Fruit fly (Drosophila melanogaster) whole organism, embryonic: ENCODE data around the gene Cep97.
A peak's percentile ranks its signal among the peaks of the same experiment; 100 is the strongest.

Source experiments
- Ada2b ChIP-seq: fragments of 200-800 bp; sonication (Bioruptor generic); IDR thresholded peaks from 2 replicates; pipeline ENCODE4 v1.3.6; 2022; ENCODE audit warnings: missing biosample characterization, missing genetic modification characterization
- Adf1 ChIP-seq: fragments of 200-800 bp; sonication (Bioruptor generic); IDR thresholded peaks from 2 replicates; pipeline ENCODE4 v1.3.6; 2022; ENCODE audit warnings: missing biosample characterization, missing genetic modification characterization
- BEAF-32 ChIP-seq: fragments of 200-800 bp; sonication (Bioruptor generic); optimal IDR thresholded peaks from 3 replicates; lab custom pipeline; 2017; ENCODE audit warnings: missing biosample characterization, missing genetic modification characterization, mild to moderate bottlenecking, moderate library complexity, missing genetic modification reagents
- Bgb ChIP-seq: fragments of 200-800 bp; sonication (Bioruptor generic); IDR thresholded peaks from 2 replicates; pipeline ENCODE4 v1.3.6; 2022; ENCODE audit warnings: missing biosample characterization, missing genetic modification characterization; ENCODE audit not compliant: partially characterized antibody
- Blimp-1 ChIP-seq: fragments of 200-800 bp; sonication (Bioruptor generic); optimal IDR thresholded peaks from 3 replicates; lab custom pipeline; 2018; ENCODE audit warnings: missing biosample characterization, missing genetic modification characterization, mild to moderate bottlenecking, moderate library complexity, missing genetic modification reagents
- CG10209 ChIP-seq: fragments of 200-800 bp; sonication (Bioruptor generic); optimal IDR thresholded peaks from 3 replicates; lab custom pipeline; 2017; ENCODE audit warnings: missing biosample characterization, mild to moderate bottlenecking, missing genetic modification characterization, missing genetic modification reagents
- CG10543 ChIP-seq: fragments of 200-800 bp; sonication (Bioruptor generic); optimal IDR thresholded peaks from 3 replicates; lab custom pipeline; 2017; ENCODE audit warnings: missing biosample characterization, mild to moderate bottlenecking, missing genetic modification characterization, moderate library complexity
- CG10565 ChIP-seq: fragments of 200-800 bp; sonication (Bioruptor generic); optimal IDR thresholded peaks from 3 replicates; lab custom pipeline; 2016; ENCODE audit warnings: missing biosample characterization, mild to moderate bottlenecking, missing genetic modification characterization
- CG10959 ChIP-seq: fragments of 200-800 bp; sonication (Bioruptor generic); IDR thresholded peaks from 2 replicates; pipeline ENCODE4 v1.3.6; 2022; ENCODE audit warnings: missing biosample characterization, missing genetic modification characterization
- CG11093 ChIP-seq: fragments of 200-800 bp; sonication (Bioruptor generic); IDR thresholded peaks from 3 replicates; pipeline ENCODE4 v1.3.6; 2022; ENCODE audit warnings: missing biosample characterization, missing genetic modification characterization
- CG12299 ChIP-seq: fragments of 200-800 bp; sonication (Bioruptor generic); optimal IDR thresholded peaks from 2 replicates; lab custom pipeline; 2018; ENCODE audit warnings: missing biosample characterization, mild to moderate bottlenecking, missing genetic modification characterization
- CG12391 ChIP-seq: fragments of 200-800 bp; sonication (Bioruptor generic); optimal IDR thresholded peaks from 3 replicates; lab custom pipeline; 2018; ENCODE audit warnings: missing biosample characterization, mild to moderate bottlenecking, missing genetic modification characterization, moderate library complexity
- CG12942 ChIP-seq: fragments of 200-800 bp; sonication (Bioruptor generic); optimal IDR thresholded peaks from 3 replicates; lab custom pipeline; 2016; ENCODE audit warnings: missing biosample characterization, missing genetic modification characterization
- CG17361 ChIP-seq: fragments of 200-800 bp; sonication (Bioruptor generic); IDR thresholded peaks from 3 replicates; pipeline ENCODE4 v1.3.6; 2022; ENCODE audit warnings: missing biosample characterization, missing genetic modification characterization
- CG17568 ChIP-seq: fragments of 200-800 bp; sonication (Bioruptor generic); optimal IDR thresholded peaks from 2 replicates; lab custom pipeline; 2018; ENCODE audit warnings: missing biosample characterization, mild to moderate bottlenecking, missing genetic modification characterization, moderate library complexity
- CG17802 ChIP-seq: fragments of 200-800 bp; sonication (Bioruptor generic); optimal IDR thresholded peaks from 2 replicates; lab custom pipeline; 2018; ENCODE audit warnings: missing biosample characterization, mild to moderate bottlenecking, missing genetic modification characterization, moderate library complexity
- CG18764 ChIP-seq: fragments of 200-800 bp; sonication (Bioruptor generic); optimal IDR thresholded peaks from 3 replicates; lab custom pipeline; 2016; ENCODE audit warnings: missing biosample characterization, missing genetic modification characterization
- CG2199 ChIP-seq: fragments of 200-800 bp; sonication (Bioruptor generic); IDR thresholded peaks from 3 replicates; pipeline ENCODE4 v1.3.6; 2022; ENCODE audit warnings: missing biosample characterization, missing genetic modification characterization
- CG30431 ChIP-seq: fragments of 200-800 bp; sonication (Bioruptor generic); optimal IDR thresholded peaks from 2 replicates; lab custom pipeline; 2017; ENCODE audit warnings: missing biosample characterization, missing genetic modification characterization
- CG31388 ChIP-seq: fragments of 200-800 bp; sonication (Bioruptor generic); optimal IDR thresholded peaks from 2 replicates; lab custom pipeline; 2016; ENCODE audit warnings: missing biosample characterization, missing genetic modification characterization
- CG3847 ChIP-seq: fragments of 200-800 bp; sonication (Bioruptor generic); IDR thresholded peaks from 2 replicates; pipeline ENCODE4 v1.3.6; 2022; ENCODE audit warnings: missing biosample characterization, missing genetic modification characterization
- CG6175 ChIP-seq: fragments of 200-800 bp; sonication (Bioruptor generic); IDR thresholded peaks from 3 replicates; pipeline ENCODE4 v1.3.6; 2022; ENCODE audit warnings: missing biosample characterization, missing genetic modification characterization
- CG6765 ChIP-seq: fragments of 200-800 bp; sonication (Bioruptor generic); optimal IDR thresholded peaks from 3 replicates; lab custom pipeline; 2017; ENCODE audit warnings: missing biosample characterization, mild to moderate bottlenecking, missing genetic modification characterization
- CG7271 ChIP-seq: fragments of 200-800 bp; sonication (Bioruptor generic); optimal IDR thresholded peaks from 2 replicates; lab custom pipeline; 2018; ENCODE audit warnings: missing biosample characterization, mild to moderate bottlenecking, missing genetic modification characterization, moderate library complexity
- CG8765 ChIP-seq: fragments of 200-800 bp; sonication (Bioruptor generic); IDR thresholded peaks from 2 replicates; pipeline ENCODE4 v1.3.6; 2022; ENCODE audit warnings: missing biosample characterization, missing genetic modification characterization
- CHES-1-like ChIP-seq: fragments of 200-800 bp; sonication (Bioruptor generic); optimal IDR thresholded peaks from 2 replicates; lab custom pipeline; 2016; ENCODE audit warnings: missing biosample characterization, missing genetic modification characterization
- E2f1 ChIP-seq: fragments of 200-800 bp; sonication (Bioruptor generic); IDR thresholded peaks from 2 replicates; pipeline ENCODE4 v1.3.6; 2022; ENCODE audit warnings: missing biosample characterization, missing genetic modification characterization
- Lpt ChIP-seq: fragments of >200 bp; optimal IDR thresholded peaks from 2 replicates; lab custom pipeline; 2018; ENCODE audit warnings: missing biosample characterization, missing genetic modification characterization
- Scr ChIP-seq: fragments of 200-800 bp; sonication (Bioruptor generic); IDR thresholded peaks from 2 replicates; pipeline ENCODE4 v1.3.6; 2022; ENCODE audit warnings: missing biosample characterization, missing genetic modification characterization; ENCODE audit not compliant: partially characterized antibody
- Six4 ChIP-seq: fragments of 200-800 bp; sonication (Bioruptor generic); optimal IDR thresholded peaks from 2 replicates; lab custom pipeline; 2016; ENCODE audit warnings: missing biosample characterization, missing genetic modification characterization
- Xbp1 ChIP-seq: fragments of 200-800 bp; sonication (Bioruptor generic); optimal IDR thresholded peaks from 3 replicates; lab custom pipeline; 2016; ENCODE audit warnings: missing biosample characterization, mild to moderate bottlenecking, missing genetic modification characterization
- az2 ChIP-seq: fragments of 200-800 bp; sonication (Bioruptor generic); optimal IDR thresholded peaks from 3 replicates; lab custom pipeline; 2016; ENCODE audit warnings: missing biosample characterization, missing genetic modification characterization
- bsh ChIP-seq, 2 experiments: fragments of 200-800 bp; sonication (Bioruptor generic); optimal IDR thresholded peaks; 2 replicates each; lab custom pipeline; 2017 to 2018; ENCODE audit warnings: mild to moderate bottlenecking in 2 of 2, missing biosample characterization in 2 of 2, missing genetic modification characterization in 2 of 2, moderate library complexity in 1 of 2
- crc ChIP-seq: fragments of 200-800 bp; sonication (Bioruptor generic); optimal IDR thresholded peaks from 2 replicates; lab custom pipeline; 2016; ENCODE audit warnings: missing biosample characterization, missing genetic modification characterization
- dati ChIP-seq: fragments of 200-800 bp; sonication (Bioruptor generic); IDR thresholded peaks from 2 replicates; pipeline ENCODE4 v1.3.6; 2022; ENCODE audit warnings: missing biosample characterization, missing genetic modification characterization
- gcm2 ChIP-seq: fragments of 200-800 bp; sonication (Bioruptor generic); optimal IDR thresholded peaks from 2 replicates; lab custom pipeline; 2016; ENCODE audit warnings: missing biosample characterization, missing genetic modification characterization
- ham ChIP-seq: fragments of 200-800 bp; sonication (Bioruptor generic); IDR thresholded peaks from 2 replicates; pipeline ENCODE4 v1.3.6; 2022; ENCODE audit warnings: missing biosample characterization, missing genetic modification characterization
- jigr1 ChIP-seq: fragments of 200-800 bp; sonication (Bioruptor generic); IDR thresholded peaks from 3 replicates; pipeline ENCODE4 v1.3.6; 2022; ENCODE audit warnings: missing biosample characterization, missing genetic modification characterization
- ken ChIP-seq: fragments of 200-800 bp; sonication (Bioruptor generic); IDR thresholded peaks from 3 replicates; pipeline ENCODE4 v1.3.6; 2022; ENCODE audit warnings: missing biosample characterization, missing genetic modification characterization
- kni ChIP-seq: fragments of 200-800 bp; sonication (Bioruptor generic); optimal IDR thresholded peaks from 3 replicates; lab custom pipeline; 2017; ENCODE audit warnings: mild to moderate bottlenecking, missing biosample characterization, missing genetic modification reagents, missing genetic modification characterization
- lilli ChIP-seq: fragments of 200-800 bp; sonication (Bioruptor generic); optimal IDR thresholded peaks from 3 replicates; lab custom pipeline; 2016; ENCODE audit warnings: missing biosample characterization, missing genetic modification characterization
- nmo ChIP-seq: fragments of 200-800 bp; sonication (Bioruptor generic); optimal IDR thresholded peaks from 2 replicates; lab custom pipeline; 2018; ENCODE audit warnings: missing biosample characterization, mild to moderate bottlenecking, missing genetic modification characterization, moderate library complexity
- otp ChIP-seq: fragments of 200-800 bp; sonication (Bioruptor generic); IDR thresholded peaks from 3 replicates; pipeline ENCODE4, ENCODE4 v1.3.6; 2022; ENCODE audit warnings: missing biosample characterization, missing genetic modification characterization
- pan ChIP-seq, 4 experiments: fragments of >200 bp in 3 of 4; fragments of 200-800 bp in 1 of 4; sonication (Bioruptor generic) in 1 of 4; optimal IDR thresholded peaks in 3 of 4; IDR thresholded peaks in 1 of 4; 2 replicates each; pipeline versions ENCODE4 v1.3.6 to Lab custom; 2017 to 2022; ENCODE audit warnings: missing biosample characterization in 2 of 4, missing genetic modification characterization in 2 of 4, mixed read lengths in 1 of 4
- pb ChIP-seq: fragments of 200-800 bp; sonication (Bioruptor generic); optimal IDR thresholded peaks from 3 replicates; lab custom pipeline; 2016; ENCODE audit warnings: missing biosample characterization, missing genetic modification characterization
- pnt ChIP-seq: fragments of 200-800 bp; sonication (Bioruptor generic); optimal IDR thresholded peaks from 3 replicates; lab custom pipeline; 2016; ENCODE audit warnings: missing biosample characterization, missing genetic modification characterization
- pum ChIP-seq: fragments of 200-800 bp; sonication (Bioruptor generic); optimal IDR thresholded peaks from 2 replicates; lab custom pipeline; 2016; ENCODE audit warnings: missing biosample characterization, missing genetic modification characterization
- ro ChIP-seq: fragments of 200-800 bp; sonication (Bioruptor generic); IDR thresholded peaks from 2 replicates; pipeline ENCODE4 v1.3.6; 2022; ENCODE audit warnings: missing biosample characterization, missing genetic modification characterization
- schlank ChIP-seq: fragments of 200-800 bp; sonication (Bioruptor generic); optimal IDR thresholded peaks from 2 replicates; lab custom pipeline; 2018; ENCODE audit warnings: missing biosample characterization, mild to moderate bottlenecking, missing genetic modification characterization
- tna ChIP-seq: fragments of 200-800 bp; sonication (Bioruptor generic); IDR thresholded peaks from 2 replicates; pipeline ENCODE4 v1.3.6; 2022; ENCODE audit warnings: missing biosample characterization, missing genetic modification characterization; ENCODE audit not compliant: partially characterized antibody
- unpg ChIP-seq: fragments of 200-800 bp; sonication (Bioruptor generic); optimal IDR thresholded peaks from 3 replicates; lab custom pipeline; 2018; ENCODE audit warnings: missing biosample characterization, mild to moderate bottlenecking, missing genetic modification characterization, moderate library complexity

The Cep97 gene

DNA sequence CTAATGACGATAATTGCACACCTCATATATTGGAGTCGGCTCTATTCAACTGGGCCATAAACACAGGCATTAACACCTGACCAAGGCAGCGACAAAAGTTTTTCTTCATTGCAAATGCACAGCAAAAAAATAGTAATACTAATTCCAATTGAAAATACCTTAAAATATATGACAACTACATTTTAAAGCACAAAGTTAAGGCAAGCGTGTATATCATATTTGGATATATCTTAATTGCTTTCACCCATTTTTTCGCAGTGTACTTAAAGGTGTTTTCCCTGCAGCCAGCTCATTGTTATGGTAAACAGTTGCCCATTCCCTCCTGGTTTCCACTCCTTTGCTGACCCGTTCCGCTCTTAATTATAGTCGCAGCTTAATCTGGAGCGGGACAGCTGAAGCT is 26.5 kb upstream of the Cep97 start (continued):
- TF ChIP-seq CG10543 (GFP tag; lab: Kevin White, UChicago) (no peak), pnt (GFP tag; lab: Kevin White, UChicago) (peak; percentile 8), CG11093 (no peak), ken (GFP tag; lab: Robert Waterston, UW) (no peak), CG2199 (GFP tag; lab: Robert Waterston, UW) (0 out of 3 replicates have a peak, but pooled peaks have one; percentile 34), otp (GFP tag; lab: Robert Waterston, UW) (peak; percentile 54; the same call in 1 of the 3 replicates), CG17802 (tag; lab: Kevin White, UChicago) (peak; percentile 15), az2 (GFP tag; lab: Kevin White, UChicago) (peak; percentile 12), CG10209 (GFP tag; lab: Kevin White, UChicago) (peak; percentile 8), Six4 (GFP tag; lab: Kevin White, UChicago) (no peak), ro (GFP tag; lab: Robert Waterston, UW) (no peak), Ada2b (GFP tag; lab: Robert Waterston, UW) (0 out of 2 replicates have a peak, but pooled peaks have one; percentile 14), CG18764 (GFP tag; lab: Kevin White, UChicago) (no peak), pum (peak; percentile 2), Adf1 (no peak), CG6765 (GFP tag; lab: Kevin White, UChicago) (no peak), BEAF-32 (GFP tag; lab: Kevin White, UChicago) (no peak), nmo (peak; percentile 49), CG17361 (peak; percentile 43; the same call in 2 of the 3 replicates), CG10565 (no peak), CG6175 (no peak), CG17568 (GFP tag; lab: Kevin White, UChicago) (no peak), CG8765 (GFP tag; lab: Robert Waterston, UW) (no peak; the same call in 1 of the 2 replicates), gcm2 (GFP tag; lab: Kevin White, UChicago) (no peak), Blimp-1 (GFP tag; lab: Kevin White, UChicago) (no peak), CHES-1-like (GFP tag; lab: Kevin White, UChicago) (no peak), tna (GFP tag; lab: Robert Waterston, UW) (no peak), lilli (GFP tag; lab: Kevin White, UChicago) (peak; percentile 5), kni (GFP tag; lab: Kevin White, UChicago) (no peak), Lpt (GFP tag; lab: Kevin White, UChicago) (no peak), crc (GFP tag; lab: Kevin White, UChicago) (no peak), dati (GFP tag; lab: Robert Waterston, UW) (no peak), jigr1 (GFP tag; lab: Robert Waterston, UW) (no peak), Xbp1 (GFP tag; lab: Kevin White, UChicago) (peak; percentile 20), bsh (GFP tag; optimal IDR thresholded peaks at IDR 0.05; lab: Kevin White, UChicago) (peak in 1 of 2 experiments; percentile 64), unpg (GFP tag; lab: Kevin White, UChicago) (peak; percentile 49), CG7271 (tag; lab: Kevin White, UChicago) (no peak), Bgb (GFP tag; lab: Robert Waterston, UW) (no peak), CG12299 (tag; lab: Kevin White, UChicago) (no peak), ham (GFP tag; lab: Robert Waterston, UW) (no peak), pan (optimal IDR thresholded peaks at IDR 0.05; lab: Kevin White, UChicago) (no peak), pan (GFP tag; optimal IDR thresholded peaks at IDR 0.05 in 1 of 2, IDR thresholded peaks at IDR 0.05 in 1 of 2) (peak in 1 of 2 experiments; percentile 38), CG12942 (GFP tag; lab: Kevin White, UChicago) (no peak), schlank (tag; lab: Kevin White, UChicago) (no peak), Scr (GFP tag; lab: Robert Waterston, UW) (no peak), CG10959 (GFP tag; lab: Robert Waterston, UW) (no peak; the same call in 1 of the 2 replicates), CG31388 (GFP tag; lab: Kevin White, UChicago) (no peak), CG12391 (tag; lab: Kevin White, UChicago) (peak; percentile 46), CG30431 (GFP tag; lab: Kevin White, UChicago) (peak; percentile 32), E2f1 (GFP tag; lab: Robert Waterston, UW) (no peak), CG3847 (no peak), pb (GFP tag; lab: Kevin White, UChicago) (no peak)
